Worm (Caenorhabditis elegans): ENCODE results near the gene srd-42.

DNA sequence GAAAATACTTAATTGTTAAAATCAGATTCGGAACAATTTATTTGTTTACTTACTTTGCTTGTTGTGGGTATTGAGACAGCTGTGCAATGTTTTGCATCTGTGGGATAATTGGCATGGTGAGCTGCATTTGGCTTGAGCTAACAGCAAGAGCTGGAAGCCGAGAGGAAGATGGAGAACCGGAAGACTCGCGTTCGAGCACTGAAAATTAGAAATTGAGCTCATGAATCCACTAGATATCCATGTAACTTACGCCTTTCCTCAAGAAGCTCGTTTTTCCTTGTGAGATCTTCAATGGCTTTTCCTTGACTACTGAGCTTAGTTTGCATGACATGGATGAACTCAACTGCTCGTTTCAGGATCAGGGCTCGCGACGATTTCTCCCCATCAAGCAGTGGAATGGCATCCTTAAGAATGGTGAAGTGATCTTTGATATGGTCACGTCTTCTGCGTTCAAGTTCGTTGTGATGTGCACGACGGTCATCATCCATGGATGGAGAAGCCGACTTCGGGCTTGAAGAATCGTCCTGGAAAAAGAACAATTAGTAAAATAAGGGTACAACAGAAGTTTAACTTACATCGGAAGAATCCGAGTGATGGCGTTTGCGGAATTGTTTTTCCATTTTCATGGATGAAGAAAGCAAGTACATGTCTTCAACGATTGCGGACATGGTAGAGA lies 47.0 kb upstream of the srd-42 start:
- TF ChIP-seq lin-39 (tag; optimal IDR thresholded peaks at IDR 0.05): no peak
- TF ChIP-seq nhr-237 (tag; optimal IDR thresholded peaks at IDR 0.05): no peak
- no peak for TF ChIP-seq unc-62 (GFP tag; optimal IDR thresholded peaks at IDR 0.05)
- no peak for TF ChIP-seq aly-2 (tag; optimal IDR thresholded peaks at IDR 0.05)
- no peak for TF ChIP-seq F13H6.1 (tag; optimal IDR thresholded peaks at IDR 0.05)
- TF ChIP-seq sma-3 (GFP tag; optimal IDR thresholded peaks at IDR 0.05): no peak
- TF ChIP-seq elt-3 (tag; optimal IDR thresholded peaks at IDR 0.05): no peak
- no peak for TF ChIP-seq ZK546.5 (tag; optimal IDR thresholded peaks at IDR 0.05)
- no peak for TF ChIP-seq nhr-10 (tag; optimal IDR thresholded peaks at IDR 0.05)
- TF ChIP-seq zag-1 (tag; optimal IDR thresholded peaks at IDR 0.05): no peak

Data from whole organism, L2 larva.